Fruit fly (Drosophila melanogaster): ENCODE measurements around the gene CG18518.

CG18518 gene

DNA sequence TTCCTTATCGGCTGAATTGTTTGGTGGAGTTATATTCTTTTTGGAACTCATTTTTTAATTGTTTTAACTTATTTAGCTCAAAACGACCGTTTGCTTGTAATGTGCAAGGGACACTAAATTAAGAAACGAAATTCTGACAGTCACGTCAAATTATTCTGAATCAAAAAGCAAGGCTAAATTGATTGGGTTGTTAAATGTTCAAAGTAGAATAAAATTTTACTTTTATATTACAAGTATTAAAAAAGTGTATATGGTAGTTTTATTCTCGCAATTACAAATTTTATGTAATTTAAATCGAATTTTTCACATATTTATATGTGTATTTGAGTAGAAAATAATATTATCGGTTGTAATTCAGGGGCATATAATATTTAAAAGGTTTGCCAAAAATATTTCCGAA, at the start of gene CG18518:
TSS of gene CG18518 (minus strand) at position 101 of the 400 bp plus-strand sequence.
- TF ChIP-seq CG7368 (GFP tag; optimal IDR thresholded peaks at IDR 0.05) (no peak), Sox15 (GFP tag; optimal IDR thresholded peaks at IDR 0.05) (no peak), Eip78C (GFP tag) (no peak), esn (GFP tag; optimal IDR thresholded peaks at IDR 0.05) (no peak), vri (GFP tag; optimal IDR thresholded peaks at IDR 0.05) (no peak), CG32006 (GFP tag; optimal IDR thresholded peaks at IDR 0.05) (no peak), Hr4 (GFP tag; optimal IDR thresholded peaks at IDR 0.05) (no peak), Smox (GFP tag; optimal IDR thresholded peaks at IDR 0.05) (no peak), dsx (GFP tag; optimal IDR thresholded peaks at IDR 0.05; ENCODE audit: poor library complexity, severe bottlenecking) (no peak), Gug (GFP tag; IDR thresholded peaks at IDR 0.05) (no peak), CG31627 (GFP tag; optimal IDR thresholded peaks at IDR 0.05) (no peak), CG10631 (GFP tag; optimal IDR thresholded peaks at IDR 0.05) (no peak), CG8632 (GFP tag; optimal IDR thresholded peaks at IDR 0.05) (no peak), CG3919 (GFP tag; optimal IDR thresholded peaks at IDR 0.05) (no peak), svp (GFP tag) (no peak)

DNA sequence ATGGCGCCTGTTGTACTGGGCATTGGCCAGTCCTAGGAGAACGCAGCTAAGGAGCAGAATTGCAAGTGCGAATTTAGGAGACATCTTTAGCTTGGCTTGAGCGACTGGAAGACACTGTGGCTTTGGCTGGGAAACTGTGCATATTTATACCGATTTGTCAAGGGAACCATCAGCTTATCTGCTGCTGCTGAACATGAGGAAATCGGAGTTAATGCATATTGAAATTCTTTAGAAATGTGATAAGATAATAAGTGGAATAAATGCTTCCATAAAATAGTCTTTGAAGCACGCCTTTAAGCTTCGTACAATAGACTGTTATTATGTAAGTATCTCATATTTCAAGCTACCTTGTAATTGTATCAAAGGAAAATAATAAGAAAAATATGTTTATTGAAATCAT, 47.6 kb upstream of the CG18518 start, which contains the start of gene CG44475:
TSS of gene CG44475 (minus strand) at position 101 of the 400 bp plus-strand sequence.
- no peak for TF ChIP-seq CG6854 (GFP tag; optimal IDR thresholded peaks at IDR 0.05)
- TF ChIP-seq Smox (GFP tag; optimal IDR thresholded peaks at IDR 0.05) = no peak
- TF ChIP-seq dsx (GFP tag; optimal IDR thresholded peaks at IDR 0.05; ENCODE audit: poor library complexity, severe bottlenecking) = no peak
- no peak for TF ChIP-seq CG11294 (GFP tag; IDR thresholded peaks at IDR 0.05)
- TF ChIP-seq Blimp-1 (GFP tag; optimal IDR thresholded peaks at IDR 0.05) = no peak
- TF ChIP-seq CG8632 (GFP tag; optimal IDR thresholded peaks at IDR 0.05) = no peak
- no peak for TF ChIP-seq CG15336 (GFP tag; IDR thresholded peaks at IDR 0.05)
- no peak for TF ChIP-seq Ets96B (tag; optimal IDR thresholded peaks at IDR 0.05)
- TF ChIP-seq CG32006 (GFP tag; optimal IDR thresholded peaks at IDR 0.05) = no peak
- no peak for TF ChIP-seq CG11902 (GFP tag; optimal IDR thresholded peaks at IDR 0.05)
- TF ChIP-seq CG7368 (GFP tag; optimal IDR thresholded peaks at IDR 0.05) = no peak

DNA sequence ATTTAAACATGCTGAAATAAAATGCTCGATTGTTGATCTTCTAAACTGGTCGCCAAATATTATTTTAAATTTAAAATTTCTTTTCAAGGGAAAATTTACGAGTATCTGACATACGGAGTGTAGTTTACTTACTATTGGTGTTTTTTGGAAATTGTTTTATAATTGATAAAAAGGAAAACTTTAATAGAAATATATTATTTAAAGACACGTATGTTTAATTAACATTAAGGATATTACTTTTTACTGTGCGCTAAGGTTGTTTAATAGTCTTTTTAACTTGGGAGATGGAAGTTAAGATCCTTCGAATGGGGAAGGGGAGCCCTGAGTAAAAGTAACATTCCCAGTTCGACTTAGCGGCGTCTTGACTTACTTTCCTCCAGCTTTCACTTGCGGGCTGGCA, 44.6 kb upstream of the CG18518 start, which contains the start of gene CG7653:
TSS of gene CG7653 (minus strand) at position 101 of the 400 bp plus-strand sequence.
- TF ChIP-seq net (GFP tag; optimal IDR thresholded peaks at IDR 0.05) (no peak), CG9139 (GFP tag; optimal IDR thresholded peaks at IDR 0.05) (no peak), CG3919 (GFP tag; optimal IDR thresholded peaks at IDR 0.05) (no peak), Gug (GFP tag; IDR thresholded peaks at IDR 0.05) (no peak), CG8632 (GFP tag; optimal IDR thresholded peaks at IDR 0.05) (no peak), CG15336 (GFP tag; IDR thresholded peaks at IDR 0.05) (no peak), CG6854 (GFP tag; optimal IDR thresholded peaks at IDR 0.05) (no peak), CG7368 (GFP tag; optimal IDR thresholded peaks at IDR 0.05) (no peak), Met (GFP tag; optimal IDR thresholded peaks at IDR 0.05) (no peak), svp (GFP tag) (no peak), Hr4 (GFP tag; optimal IDR thresholded peaks at IDR 0.05) (no peak)

DNA sequence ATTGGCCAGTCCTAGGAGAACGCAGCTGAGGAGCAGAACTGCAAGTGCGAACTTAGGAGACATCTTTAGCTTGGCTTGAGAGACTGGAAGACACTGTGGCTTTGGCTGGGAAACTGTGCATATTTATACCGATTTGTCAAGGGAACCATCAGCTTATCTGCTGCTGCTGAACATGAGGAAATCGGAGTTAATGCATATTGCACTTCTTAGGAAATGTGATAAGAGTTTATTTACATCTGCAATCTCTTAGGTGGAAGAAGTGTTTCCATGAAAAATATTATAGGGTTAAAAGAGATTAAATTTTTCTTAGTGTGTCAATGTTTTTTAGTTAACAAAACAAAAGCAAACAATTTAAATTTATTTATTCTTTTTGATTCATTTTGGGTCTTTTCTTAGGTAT, 29.9 kb upstream of the CG18518 start, which contains the start of gene CG42792:
TSS of gene CG42792 (minus strand) at position 101 of the 400 bp plus-strand sequence.
- TF ChIP-seq CG8632 (GFP tag; optimal IDR thresholded peaks at IDR 0.05) = no peak
- TF ChIP-seq CG32006 (GFP tag; optimal IDR thresholded peaks at IDR 0.05) = no peak

DNA sequence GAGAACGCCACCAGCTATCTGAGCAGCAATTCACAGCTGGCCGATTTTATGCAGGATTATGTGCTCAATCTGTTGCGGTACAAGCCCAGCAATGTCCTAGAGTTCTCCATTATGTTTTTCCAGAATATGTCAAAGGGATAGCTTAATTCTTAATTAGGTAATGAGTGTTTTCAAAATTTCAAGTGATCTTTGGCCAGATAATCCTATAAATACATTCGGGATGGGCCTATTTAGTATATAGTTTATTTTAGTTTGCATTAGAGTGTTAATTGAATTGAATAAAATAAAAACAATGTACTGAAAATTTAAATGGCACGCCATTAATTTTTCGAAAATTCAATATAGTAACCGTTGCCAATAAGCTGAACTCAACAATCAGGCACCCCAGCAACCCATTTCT, 18.4 kb upstream of the CG18518 start, which contains the start of gene Tektin-A:
TSS of gene Tektin-A (plus strand) at position 301 of the 400 bp plus-strand sequence.
- no peak for TF ChIP-seq eg (GFP tag; IDR thresholded peaks at IDR 0.05)
- no peak for TF ChIP-seq spab (GFP tag; optimal IDR thresholded peaks at IDR 0.05)
- TF ChIP-seq lz (GFP tag; optimal IDR thresholded peaks at IDR 0.05) = no peak
- no peak for TF ChIP-seq esn (GFP tag; optimal IDR thresholded peaks at IDR 0.05)
- TF ChIP-seq CG9139 (GFP tag; optimal IDR thresholded peaks at IDR 0.05) = no peak
- no peak for TF ChIP-seq CG11902 (GFP tag; optimal IDR thresholded peaks at IDR 0.05)
- no peak for TF ChIP-seq Sox15 (GFP tag; optimal IDR thresholded peaks at IDR 0.05)
- no peak for TF ChIP-seq Eip93F (GFP tag; optimal IDR thresholded peaks at IDR 0.05)
- no peak for TF ChIP-seq CG31627 (GFP tag; optimal IDR thresholded peaks at IDR 0.05)
- TF ChIP-seq Blimp-1 (GFP tag; optimal IDR thresholded peaks at IDR 0.05) = no peak
- no peak for TF ChIP-seq CG34406 (GFP tag; optimal IDR thresholded peaks at IDR 0.05)
- TF ChIP-seq CG10631 (GFP tag; optimal IDR thresholded peaks at IDR 0.05) = no peak
- no peak for TF ChIP-seq net (GFP tag; optimal IDR thresholded peaks at IDR 0.05)
- TF ChIP-seq CG6792 (GFP tag; optimal IDR thresholded peaks at IDR 0.05) = no peak
- no peak for TF ChIP-seq CG6276 (GFP tag; optimal IDR thresholded peaks at IDR 0.05)
- no peak for TF ChIP-seq pdm3 (GFP tag; optimal IDR thresholded peaks at IDR 0.05)
- TF ChIP-seq CG3032 (tag; optimal IDR thresholded peaks at IDR 0.05) = no peak
- no peak for TF ChIP-seq CG6808 (GFP tag; optimal IDR thresholded peaks at IDR 0.05)
